Fruit fly (Drosophila melanogaster) whole organism, embryonic: ENCODE results near the gene Pat1.

Experiments
- CG10147 ChIP-seq: fragments of 200-800 bp; sonication (Bioruptor generic); optimal IDR thresholded peaks from 2 replicates; lab custom pipeline; 2019; ENCODE audit warnings: missing biosample characterization, mild to moderate bottlenecking, missing genetic modification characterization, moderate library complexity
- CG1024 ChIP-seq: fragments of 200-800 bp; sonication (Bioruptor generic); IDR thresholded peaks from 2 replicates; pipeline ENCODE4 v1.3.6; 2022; ENCODE audit warnings: missing biosample characterization, missing genetic modification characterization
- CG10543 ChIP-seq: fragments of 200-800 bp; sonication (Bioruptor generic); optimal IDR thresholded peaks from 3 replicates; lab custom pipeline; 2017; ENCODE audit warnings: missing biosample characterization, mild to moderate bottlenecking, missing genetic modification characterization, moderate library complexity
- CG12236 ChIP-seq: fragments of 200-800 bp; sonication (Bioruptor generic); optimal IDR thresholded peaks from 2 replicates; lab custom pipeline; 2016; ENCODE audit warnings: missing biosample characterization, missing genetic modification characterization
- CG12391 ChIP-seq: fragments of 200-800 bp; sonication (Bioruptor generic); optimal IDR thresholded peaks from 3 replicates; lab custom pipeline; 2018; ENCODE audit warnings: missing biosample characterization, mild to moderate bottlenecking, missing genetic modification characterization, moderate library complexity
- CG16863 ChIP-seq: fragments of 200-800 bp; sonication (Bioruptor generic); optimal IDR thresholded peaks from 3 replicates; lab custom pipeline; 2016; ENCODE audit warnings: missing biosample characterization, missing genetic modification characterization
- CG17385 ChIP-seq: fragments of 200-800 bp; sonication (Bioruptor generic); optimal IDR thresholded peaks from 3 replicates; lab custom pipeline; 2018; ENCODE audit warnings: missing biosample characterization, mild to moderate bottlenecking, missing genetic modification characterization
- CG18476 ChIP-seq: fragments of 200-800 bp; sonication (Bioruptor generic); optimal IDR thresholded peaks from 2 replicates; lab custom pipeline; 2016; ENCODE audit warnings: missing biosample characterization, mild to moderate bottlenecking, missing genetic modification characterization
- CG3163 ChIP-seq: fragments of 200-800 bp; sonication (Bioruptor generic); optimal IDR thresholded peaks from 3 replicates; lab custom pipeline; 2016; ENCODE audit warnings: missing biosample characterization, missing genetic modification characterization
- CG3838 ChIP-seq: fragments of 200-800 bp; sonication (Bioruptor generic); optimal IDR thresholded peaks from 3 replicates; lab custom pipeline; 2016; ENCODE audit warnings: missing biosample characterization, missing genetic modification characterization
- CG3995 ChIP-seq: fragments of 200-800 bp; sonication (Bioruptor generic); optimal IDR thresholded peaks from 3 replicates; lab custom pipeline; 2016; ENCODE audit warnings: missing biosample characterization, missing genetic modification characterization
- CG4360 ChIP-seq: fragments of 200-800 bp; sonication (Bioruptor generic); IDR thresholded peaks from 2 replicates; pipeline ENCODE4 v1.3.6; 2022; ENCODE audit warnings: missing biosample characterization, missing genetic modification characterization
- CG5245 ChIP-seq: fragments of 200-800 bp; sonication (Bioruptor generic); optimal IDR thresholded peaks from 3 replicates; lab custom pipeline; 2016; ENCODE audit warnings: missing biosample characterization, missing genetic modification characterization
- CrebB ChIP-seq: fragments of 200-800 bp; sonication (Bioruptor generic); optimal IDR thresholded peaks from 3 replicates; lab custom pipeline; 2018; ENCODE audit warnings: missing biosample characterization, mild to moderate bottlenecking, missing genetic modification characterization
- D19B ChIP-seq: fragments of 200-800 bp; sonication (Bioruptor generic); optimal IDR thresholded peaks from 2 replicates; lab custom pipeline; 2017; ENCODE audit warnings: missing biosample characterization, mild to moderate bottlenecking, missing genetic modification characterization
- Dip3 ChIP-seq: fragments of 200-800 bp; sonication (Bioruptor generic); optimal IDR thresholded peaks from 3 replicates; lab custom pipeline; 2016; ENCODE audit warnings: missing biosample characterization, missing genetic modification characterization
- Doc2 ChIP-seq: fragments of 200-800 bp; sonication (Bioruptor generic); IDR thresholded peaks from 2 replicates; pipeline ENCODE4 v1.3.6; 2022; ENCODE audit warnings: missing biosample characterization, missing genetic modification characterization
- Drgx ChIP-seq: fragments of 200-800 bp; sonication (Bioruptor generic); IDR thresholded peaks from 2 replicates; pipeline ENCODE4 v1.3.6; 2022; ENCODE audit warnings: missing biosample characterization, missing genetic modification characterization
- Fer3 ChIP-seq: fragments of 200-800 bp; sonication (Bioruptor generic); optimal IDR thresholded peaks from 2 replicates; lab custom pipeline; 2018; ENCODE audit warnings: missing biosample characterization, mild to moderate bottlenecking, missing genetic modification characterization, moderate library complexity
- HLHmδ ChIP-seq: fragments of 200-800 bp; sonication (Bioruptor generic); optimal IDR thresholded peaks from 2 replicates; lab custom pipeline; 2018; ENCODE audit warnings: missing biosample characterization, mild to moderate bottlenecking, missing genetic modification characterization, moderate library complexity
- Max ChIP-seq: fragments of 200-800 bp; sonication (Bioruptor generic); optimal IDR thresholded peaks from 2 replicates; lab custom pipeline; 2016; ENCODE audit warnings: missing biosample characterization, mild to moderate bottlenecking, missing genetic modification characterization
- Neu2 ChIP-seq: fragments of 200-800 bp; sonication (Bioruptor generic); optimal IDR thresholded peaks from 3 replicates; lab custom pipeline; 2016; ENCODE audit warnings: missing biosample characterization, missing genetic modification characterization, borderline replicate concordance
- Nf-YB ChIP-seq: fragments of 200-800 bp; sonication (Bioruptor generic); optimal IDR thresholded peaks from 3 replicates; lab custom pipeline; 2019; ENCODE audit warnings: missing biosample characterization, mild to moderate bottlenecking, missing genetic modification characterization, moderate library complexity
- Six4 ChIP-seq: fragments of 200-800 bp; sonication (Bioruptor generic); optimal IDR thresholded peaks from 2 replicates; lab custom pipeline; 2016; ENCODE audit warnings: missing biosample characterization, missing genetic modification characterization
- Sry-δ ChIP-seq: fragments of 200-800 bp; sonication (Bioruptor generic); optimal IDR thresholded peaks from 2 replicates; lab custom pipeline; 2016; ENCODE audit warnings: missing biosample characterization, missing genetic modification characterization
- al ChIP-seq: fragments of 200-800 bp; sonication (Bioruptor generic); IDR thresholded peaks from 2 replicates; pipeline ENCODE4 v1.3.6; 2022; ENCODE audit warnings: missing biosample characterization, missing genetic modification characterization
- amos ChIP-seq: fragments of 200-800 bp; sonication (Bioruptor generic); IDR thresholded peaks from 2 replicates; pipeline ENCODE4 v1.3.6; 2022; ENCODE audit warnings: missing biosample characterization, missing genetic modification characterization; ENCODE audit not compliant: partially characterized antibody
- aop ChIP-seq: fragments of 200-800 bp; sonication (Bioruptor generic); IDR thresholded peaks from 2 replicates; pipeline ENCODE4 v1.3.6; 2022; ENCODE audit warnings: missing biosample characterization, missing genetic modification characterization
- ash1 ChIP-seq: fragments of 200-800 bp; sonication (Bioruptor generic); optimal IDR thresholded peaks from 2 replicates; lab custom pipeline; 2018; ENCODE audit warnings: missing biosample characterization, mild to moderate bottlenecking, missing genetic modification characterization
- bcd ChIP-seq: fragments of 200-800 bp; sonication (Bioruptor generic); optimal IDR thresholded peaks from 2 replicates; lab custom pipeline; 2017; ENCODE audit warnings: missing biosample characterization, mild to moderate bottlenecking, missing genetic modification characterization
- crc ChIP-seq: fragments of 200-800 bp; sonication (Bioruptor generic); optimal IDR thresholded peaks from 2 replicates; lab custom pipeline; 2016; ENCODE audit warnings: missing biosample characterization, missing genetic modification characterization
- crol ChIP-seq: fragments of 200-800 bp; sonication (Bioruptor generic); IDR thresholded peaks from 2 replicates; pipeline ENCODE4 v1.3.6; 2022; ENCODE audit warnings: missing biosample characterization, missing genetic modification characterization
- crp ChIP-seq, 2 experiments: fragments of 200-800 bp; sonication (Bioruptor generic); optimal IDR thresholded peaks; 2 replicates in 1 of 2; 3 replicates in 1 of 2; lab custom pipeline; 2017; ENCODE audit warnings: missing biosample characterization in 2 of 2, missing genetic modification characterization in 2 of 2, mild to moderate bottlenecking in 1 of 2, moderate library complexity in 1 of 2
- dmrt11E ChIP-seq: fragments of 200-800 bp; sonication (Bioruptor generic); optimal IDR thresholded peaks from 3 replicates; lab custom pipeline; 2018; ENCODE audit warnings: missing biosample characterization, mild to moderate bottlenecking, missing genetic modification characterization, moderate library complexity
- exex ChIP-seq: fragments of 200-800 bp; sonication (Bioruptor generic); optimal IDR thresholded peaks from 4 replicates; lab custom pipeline; 2018; ENCODE audit warnings: missing biosample characterization, mild to moderate bottlenecking, missing genetic modification characterization, moderate library complexity
- fd64A ChIP-seq: fragments of 200-800 bp; sonication (Bioruptor generic); optimal IDR thresholded peaks from 3 replicates; lab custom pipeline; 2018; ENCODE audit warnings: missing biosample characterization, mild to moderate bottlenecking, missing genetic modification characterization
- fd96Cb ChIP-seq: fragments of 200-800 bp; sonication (Bioruptor generic); optimal IDR thresholded peaks from 2 replicates; lab custom pipeline; 2018; ENCODE audit warnings: missing biosample characterization, mild to moderate bottlenecking, missing genetic modification characterization, moderate library complexity
- gcm2 ChIP-seq: fragments of 200-800 bp; sonication (Bioruptor generic); optimal IDR thresholded peaks from 2 replicates; lab custom pipeline; 2016; ENCODE audit warnings: missing biosample characterization, missing genetic modification characterization
- gro ChIP-seq: fragments of 200-800 bp; sonication (Bioruptor generic); optimal IDR thresholded peaks from 2 replicates; lab custom pipeline; 2016; ENCODE audit warnings: missing biosample characterization, missing genetic modification characterization
- h ChIP-seq: fragments of >200 bp; optimal IDR thresholded peaks from 2 replicates; lab custom pipeline; 2017
- lbe ChIP-seq: fragments of 200-800 bp; sonication (Bioruptor generic); optimal IDR thresholded peaks from 2 replicates; lab custom pipeline; 2016; ENCODE audit warnings: missing biosample characterization, mild to moderate bottlenecking, missing genetic modification characterization
- lola ChIP-seq, 3 experiments: fragments of >200 bp in 2 of 3; fragments of 200-800 bp in 1 of 3; sonication (Bioruptor generic) in 1 of 3; optimal IDR thresholded peaks; 2 replicates each; lab custom pipeline; 2017 to 2019; ENCODE audit warnings: missing biosample characterization in 3 of 3, missing genetic modification characterization in 3 of 3, mild to moderate bottlenecking in 1 of 3, moderate library complexity in 1 of 3
- pan ChIP-seq, 4 experiments: fragments of >200 bp in 3 of 4; fragments of 200-800 bp in 1 of 4; sonication (Bioruptor generic) in 1 of 4; optimal IDR thresholded peaks in 3 of 4; IDR thresholded peaks in 1 of 4; 2 replicates each; pipeline versions ENCODE4 v1.3.6 to Lab custom; 2017 to 2022; ENCODE audit warnings: missing biosample characterization in 2 of 4, missing genetic modification characterization in 2 of 4, mixed read lengths in 1 of 4
- prd ChIP-seq, 3 experiments: fragments of >200 bp in 2 of 3; fragments of 200-800 bp in 1 of 3; sonication (Bioruptor generic) in 1 of 3; optimal IDR thresholded peaks in 2 of 3; IDR thresholded peaks in 1 of 3; 2 replicates in 2 of 3; 3 replicates in 1 of 3; pipeline versions ENCODE4 v1.3.6 to Lab custom; 2017 to 2022; ENCODE audit warnings: missing biosample characterization in 1 of 3, missing genetic modification characterization in 1 of 3
- row ChIP-seq: fragments of 200-800 bp; sonication (Bioruptor generic); IDR thresholded peaks from 3 replicates; pipeline ENCODE4 v1.3.6; 2022; ENCODE audit warnings: missing biosample characterization, missing genetic modification characterization
- sima ChIP-seq: fragments of 200-800 bp; sonication (Bioruptor generic); optimal IDR thresholded peaks from 2 replicates; lab custom pipeline; 2016; ENCODE audit warnings: missing biosample characterization, missing genetic modification characterization
- slp2 ChIP-seq: fragments of 200-800 bp; sonication (Bioruptor generic); optimal IDR thresholded peaks from 2 replicates; lab custom pipeline; 2016; ENCODE audit warnings: missing biosample characterization, missing genetic modification characterization
- stc ChIP-seq: fragments of 200-800 bp; sonication (Bioruptor generic); IDR thresholded peaks from 2 replicates; pipeline ENCODE4 v1.3.6; 2022; ENCODE audit warnings: missing biosample characterization, missing genetic modification characterization
- zen ChIP-seq: fragments of 200-800 bp; sonication (Bioruptor generic); optimal IDR thresholded peaks from 3 replicates; lab custom pipeline; 2018; ENCODE audit warnings: missing biosample characterization, mild to moderate bottlenecking, missing genetic modification characterization, moderate library complexity
- zen2 ChIP-seq: fragments of 200-800 bp; sonication (Bioruptor generic); IDR thresholded peaks from 3 replicates; pipeline ENCODE4 v1.3.6; 2022; ENCODE audit warnings: missing biosample characterization, missing genetic modification characterization; ENCODE audit not compliant: partially characterized antibody

The Pat1 gene

dm6 chrX:6599233-6599632 lies 8.7 kb downstream of the Pat1 start (continued):
- TF ChIP-seq CG3163 (GFP tag; lab: Kevin White, UChicago): peak; percentile 26
- TF ChIP-seq exex (tag; lab: Kevin White, UChicago): peak; percentile 71
- TF ChIP-seq Drgx: peak; percentile 98
- TF ChIP-seq prd (optimal IDR thresholded peaks at IDR 0.05; lab: Kevin White, UChicago): no peak
- peak; percentile 99 for TF ChIP-seq prd (GFP tag; IDR thresholded peaks at IDR 0.05; lab: Robert Waterston, UW)
- peak; percentile 31 for TF ChIP-seq ash1 (GFP tag; lab: Kevin White, UChicago)
- no peak for TF ChIP-seq CG3838
- TF ChIP-seq D19B (GFP tag; lab: Kevin White, UChicago): peak; percentile 85
- TF ChIP-seq Fer3 (tag; lab: Kevin White, UChicago): peak; percentile 95
- TF ChIP-seq fd64A: peak; percentile 15
- TF ChIP-seq Dip3 (GFP tag; lab: Kevin White, UChicago): peak; percentile 95
- TF ChIP-seq row (GFP tag; lab: Robert Waterston, UW): peak; percentile 87
- TF ChIP-seq CG18476: peak; percentile 94
- no peak for TF ChIP-seq h
- TF ChIP-seq aop (GFP tag; lab: Robert Waterston, UW): peak; percentile 90
- peak; percentile 57 for TF ChIP-seq amos (GFP tag; lab: Robert Waterston, UW)
- TF ChIP-seq CG5245 (GFP tag; lab: Kevin White, UChicago): peak; percentile 82
- peak; percentile 62 for TF ChIP-seq sima (GFP tag; lab: Kevin White, UChicago)
- peak; percentile 52 for TF ChIP-seq Sry-δ (GFP tag; lab: Kevin White, UChicago)
- TF ChIP-seq crc (GFP tag; lab: Kevin White, UChicago): peak; percentile 83
- TF ChIP-seq CrebB (tag; lab: Kevin White, UChicago): no peak
- peak; percentile 83 for TF ChIP-seq Six4 (GFP tag; lab: Kevin White, UChicago)
- peak; percentile 93 for TF ChIP-seq bcd (GFP tag; lab: Kevin White, UChicago)
- no peak for TF ChIP-seq HLHmδ
- TF ChIP-seq Doc2 (GFP tag; lab: Robert Waterston, UW): peak; percentile 71; the same call in 1 of the 2 replicates
- TF ChIP-seq CG12391 (tag; lab: Kevin White, UChicago): no peak
- peak; percentile 82 for TF ChIP-seq CG4360 (GFP tag; lab: Robert Waterston, UW)
- peak; percentile 89 for TF ChIP-seq Max (GFP tag; lab: Kevin White, UChicago)
- TF ChIP-seq CG12236: no peak
- no peak for TF ChIP-seq pan (optimal IDR thresholded peaks at IDR 0.05; lab: Kevin White, UChicago)
- peak in 1 of 2 experiments; percentile 99 for TF ChIP-seq pan (GFP tag; optimal IDR thresholded peaks at IDR 0.05 in 1 of 2, IDR thresholded peaks at IDR 0.05 in 1 of 2)
- peak; percentile 85 for TF ChIP-seq slp2
- TF ChIP-seq lola (GFP tag; optimal IDR thresholded peaks at IDR 0.05; lab: Kevin White, UChicago): no peak
- TF ChIP-seq CG16863: no peak
- TF ChIP-seq CG10543: no peak
- peak; percentile 90 for TF ChIP-seq fd96Cb (tag; lab: Kevin White, UChicago)
- no peak for TF ChIP-seq zen2 (GFP tag; lab: Robert Waterston, UW)
- peak; percentile 87 for TF ChIP-seq CG17385 (GFP tag; lab: Kevin White, UChicago)
- TF ChIP-seq crol (GFP tag; lab: Robert Waterston, UW): no peak
- TF ChIP-seq gcm2: no peak
- TF ChIP-seq zen (tag; lab: Kevin White, UChicago): peak; percentile 79
- no peak for TF ChIP-seq crp (GFP tag; optimal IDR thresholded peaks at IDR 0.05; lab: Kevin White, UChicago)
- peak; percentile 89 for TF ChIP-seq gro (GFP tag; lab: Kevin White, UChicago)
- peak; percentile 93 for TF ChIP-seq lbe
- TF ChIP-seq dmrt11E (tag; lab: Kevin White, UChicago): no peak
- TF ChIP-seq Nf-YB (GFP tag; lab: Kevin White, UChicago): no peak
- TF ChIP-seq CG3995: peak; percentile 44
- TF ChIP-seq Neu2 (GFP tag; lab: Kevin White, UChicago): peak; percentile 20
- peak; percentile 94 for TF ChIP-seq CG1024 (GFP tag; lab: Robert Waterston, UW)
- peak; percentile 98 for TF ChIP-seq stc (GFP tag; lab: Robert Waterston, UW)
- TF ChIP-seq CG10147 (GFP tag; lab: Kevin White, UChicago): peak; percentile 90
- peak; percentile 97 for TF ChIP-seq al (GFP tag; lab: Robert Waterston, UW)
